Fruit fly (Drosophila melanogaster): ENCODE measurements around the gene Cyp6d5.

Gene Cyp6d5

dm6 chr3R:14017640-14018429 lies 11.2 kb upstream of the Cyp6d5 start (continued):
- TF ChIP-seq Hr3 (GFP tag; optimal IDR thresholded peaks at IDR 0.05) (peak; percentile 89), h (optimal IDR thresholded peaks at IDR 0.05) (no peak), bigmax (GFP tag; optimal IDR thresholded peaks at IDR 0.05) (no peak), Med (GFP tag) (peak; percentile 86), CG10366 (GFP tag; IDR thresholded peaks at IDR 0.05) (peak; percentile 85), sd (tag; optimal IDR thresholded peaks at IDR 0.05) (peak; percentile 90), CG13624 (GFP tag; optimal IDR thresholded peaks at IDR 0.05) (peak; percentile 29), CG15011 (GFP tag; optimal IDR thresholded peaks at IDR 0.05) (peak; percentile 63), scrt (GFP tag; optimal IDR thresholded peaks at IDR 0.05) (peak; percentile 72), CG4424 (GFP tag; optimal IDR thresholded peaks at IDR 0.05) (peak; percentile 82), nmo (GFP tag; optimal IDR thresholded peaks at IDR 0.05) (peak; percentile 94), gcm2 (GFP tag; optimal IDR thresholded peaks at IDR 0.05) (peak; percentile 32), CG9817 (tag; optimal IDR thresholded peaks at IDR 0.05) (peak; percentile 67), grau (tag; optimal IDR thresholded peaks at IDR 0.05) (peak; percentile 89), Mrtf (GFP tag; IDR thresholded peaks at IDR 0.05) (peak; percentile 81; the same call in 2 of the 3 replicates), CG3995 (GFP tag; optimal IDR thresholded peaks at IDR 0.05) (no peak), ken (GFP tag; IDR thresholded peaks at IDR 0.05) (peak; percentile 75), CG17186 (GFP tag; optimal IDR thresholded peaks at IDR 0.05) (no peak), CG6654 (GFP tag; optimal IDR thresholded peaks at IDR 0.05) (peak; percentile 61), CG7839 (tag; optimal IDR thresholded peaks at IDR 0.05) (peak; percentile 93), CG12071 (GFP tag; optimal IDR thresholded peaks at IDR 0.05) (peak; percentile 46), CG30403 (GFP tag; optimal IDR thresholded peaks at IDR 0.05) (peak; percentile 81), CG13287 (GFP tag; IDR thresholded peaks at IDR 0.05; ENCODE audit: partially characterized antibody) (peak; percentile 57), ap (GFP tag; IDR thresholded peaks at IDR 0.05) (peak; percentile 67), lov (optimal IDR thresholded peaks at IDR 0.05) (no peak), lov (GFP tag; IDR thresholded peaks at IDR 0.05) (no peak), CG18262 (tag; optimal IDR thresholded peaks at IDR 0.05) (peak; percentile 89), CG10654 (GFP tag; optimal IDR thresholded peaks at IDR 0.05) (peak; percentile 81), HLH3B (GFP tag; IDR thresholded peaks at IDR 0.05) (peak; percentile 83), CG4730 (GFP tag; IDR thresholded peaks at IDR 0.05) (peak; percentile 76), vvl (GFP tag; IDR thresholded peaks at IDR 0.05) (peak; percentile 77; the same call in 1 of the 2 replicates), CG6791 (GFP tag; IDR thresholded peaks at IDR 0.05; ENCODE audit: partially characterized antibody) (no peak), Rfx (GFP tag; IDR thresholded peaks at IDR 0.05) (peak; percentile 75), tio (GFP tag; optimal IDR thresholded peaks at IDR 0.05) (peak; percentile 79), CG8290 (GFP tag; optimal IDR thresholded peaks at IDR 0.05) (no peak), CG8290 (tag; optimal IDR thresholded peaks at IDR 0.05) (peak; percentile 53 to 74), PHDP (tag; optimal IDR thresholded peaks at IDR 0.05) (peak; percentile 85), CG15696 (tag; optimal IDR thresholded peaks at IDR 0.05) (peak; percentile 38), CG3407 (GFP tag; optimal IDR thresholded peaks at IDR 0.05) (peak; percentile 76), CG14014 (GFP tag; IDR thresholded peaks at IDR 0.05) (peak; percentile 68), B-H1 (GFP tag; IDR thresholded peaks at IDR 0.05) (peak; percentile 86), CG3847 (GFP tag; IDR thresholded peaks at IDR 0.05) (peak; percentile 51; the same call in 1 of the 2 replicates), emc (GFP tag; optimal IDR thresholded peaks at IDR 0.05) (peak; percentile 5), CG10267 (tag; optimal IDR thresholded peaks at IDR 0.05) (peak; percentile 77), so (GFP tag; IDR thresholded peaks at IDR 0.05) (peak; percentile 86; the same call in 2 of the 3 replicates), Lim3 (GFP tag; IDR thresholded peaks at IDR 0.05) (peak; percentile 78), chinmo (GFP tag; IDR thresholded peaks at IDR 0.05; ENCODE audit: partially characterized antibody) (peak; percentile 92; the same call in 3 of the 4 replicates), CG43689 (GFP tag; IDR thresholded peaks at IDR 0.05) (peak; percentile 80), tup (GFP tag; optimal IDR thresholded peaks at IDR 0.05) (peak; percentile 49), CG18011 (GFP tag; optimal IDR thresholded peaks at IDR 0.05) (peak; percentile 33)

All from whole organism, embryonic.